Worm (Caenorhabditis elegans) whole organism, early embryonic: ENCODE data around the gene zig-6.

ENCODE experiments used
- B0310.2 ChIP-seq: sonication (generic microtip); optimal IDR thresholded peaks from 2 replicates; lab custom pipeline; 2016; ENCODE audit warnings: mild to moderate bottlenecking, missing genetic modification characterization, missing compliant biosample characterization
- F13C5.2 ChIP-seq: sonication (generic microtip); optimal IDR thresholded peaks from 2 replicates; lab custom pipeline; 2017; ENCODE audit warnings: mild to moderate bottlenecking, missing genetic modification characterization, inconsistent platforms, missing compliant biosample characterization
- aly-1 ChIP-seq: sonication (generic microtip); optimal IDR thresholded peaks from 2 replicates; lab custom pipeline; 2016; ENCODE audit warnings: missing genetic modification characterization, missing compliant biosample characterization
- ama-1 ChIP-seq: fragments of 150-350 bp; optimal IDR thresholded peaks from 2 replicates; lab custom pipeline; 2014
- ceh-13 ChIP-seq: fragments of 200-800 bp; sonication (Bioruptor generic); optimal IDR thresholded peaks from 2 replicates; lab custom pipeline; 2018; ENCODE audit warnings: mild to moderate bottlenecking, missing genetic modification characterization, missing compliant biosample characterization
- ceh-36 ChIP-seq: sonication (generic microtip); optimal IDR thresholded peaks from 2 replicates; lab custom pipeline; 2016; ENCODE audit warnings: missing genetic modification characterization, inconsistent platforms, missing compliant biosample characterization
- ets-7 ChIP-seq: sonication (generic microtip); optimal IDR thresholded peaks from 2 replicates; lab custom pipeline; 2016; ENCODE audit warnings: missing genotype, missing genetic modification characterization, missing compliant biosample characterization
- flt-1 ChIP-seq: fragments of 200-800 bp; sonication (Bioruptor generic); IDR thresholded peaks from 2 replicates; pipeline ENCODE4 v1.3.6; 2022; ENCODE audit warnings: missing genetic modification characterization, missing compliant biosample characterization
- hmbx-1 ChIP-seq: sonication (generic microtip); optimal IDR thresholded peaks from 2 replicates; lab custom pipeline; 2016; ENCODE audit warnings: mild to moderate bottlenecking, missing genetic modification characterization, missing compliant biosample characterization
- hmg-4 ChIP-seq: fragments of 200-800 bp; sonication (Bioruptor generic); optimal IDR thresholded peaks from 2 replicates; lab custom pipeline; 2018; ENCODE audit warnings: mild to moderate bottlenecking, missing genetic modification characterization, missing compliant biosample characterization
- hnd-1 ChIP-seq: sonication (generic microtip); optimal IDR thresholded peaks from 2 replicates; lab custom pipeline; 2016; ENCODE audit warnings: missing genetic modification characterization, missing compliant biosample characterization
- pes-1 ChIP-seq: fragments of 200-800 bp; sonication (Bioruptor generic); IDR thresholded peaks from 2 replicates; pipeline ENCODE4 v1.3.6; 2022; ENCODE audit warnings: missing genetic modification reagents, missing genetic modification characterization, missing compliant biosample characterization
- scrt-1 ChIP-seq: fragments of 200-800 bp; sonication (Bioruptor generic); IDR thresholded peaks from 2 replicates; pipeline ENCODE4 v1.3.6; 2022; ENCODE audit warnings: missing genetic modification characterization, missing compliant biosample characterization
- sea-1 ChIP-seq: fragments of 200-800 bp; sonication (Bioruptor generic); conservative IDR thresholded peaks from 2 replicates; pipeline ENCODE4 v1.3.6; 2022; ENCODE audit warnings: missing genetic modification characterization, missing compliant biosample characterization
- tbx-11 ChIP-seq: fragments of 200-800 bp; sonication (Bioruptor generic); IDR thresholded peaks from 2 replicates; pipeline ENCODE4 v1.3.6; 2022; ENCODE audit warnings: missing genetic modification characterization, missing compliant biosample characterization
- tbx-37 ChIP-seq: fragments of 200-800 bp; sonication (Bioruptor generic); conservative IDR thresholded peaks from 2 replicates; pipeline ENCODE4 v1.3.6; 2022; ENCODE audit warnings: missing genetic modification reagents, missing genetic modification characterization, missing compliant biosample characterization
- tra-4 ChIP-seq: sonication (generic microtip); optimal IDR thresholded peaks from 2 replicates; lab custom pipeline; 2017; ENCODE audit warnings: missing genetic modification characterization, missing compliant biosample characterization

zig-6 gene

ce11 chrX:5147918-5148317, 41.0 kb downstream of the zig-6 start, which contains the start of gene C31H2.14:
Gene C31H2.14 (plus strand): TSS chrX:5148218.
- no peak for TF ChIP-seq aly-1 (tag; lab: Kevin White, UChicago)

DNA sequence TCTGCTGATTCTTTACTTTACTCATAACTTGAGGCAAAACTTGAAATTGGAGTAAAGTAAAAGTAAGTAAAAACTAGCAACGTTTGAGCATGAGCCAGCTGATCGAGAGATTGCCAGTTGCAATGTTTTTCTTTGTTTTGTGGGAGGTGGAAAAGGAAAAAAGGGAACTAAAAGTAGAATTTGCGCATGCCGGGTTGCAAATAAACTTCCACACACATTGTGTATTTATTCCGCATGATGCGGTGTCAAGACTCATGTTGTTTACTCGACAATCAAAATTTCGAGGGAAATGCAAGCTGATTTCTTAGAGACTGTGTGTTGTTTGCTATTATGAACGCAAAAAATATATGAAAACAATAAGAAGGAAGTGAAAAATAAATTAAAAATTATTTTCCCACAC, 46.5 kb downstream of the zig-6 start:
- TF ChIP-seq flt-1 (no peak), hmbx-1 (tag; lab: Kevin White, UChicago) (no peak), ama-1 (lab: Kevin White, UChicago) (no peak), ceh-36 (tag; lab: Kevin White, UChicago) (no peak), aly-1 (tag; lab: Kevin White, UChicago) (no peak), tra-4 (tag; lab: Kevin White, UChicago) (no peak), hnd-1 (tag; lab: Kevin White, UChicago) (no peak), ceh-13 (GFP tag; lab: Kevin White, UChicago) (no peak), B0310.2 (tag; lab: Kevin White, UChicago) (no peak), hmg-4 (GFP tag; lab: Kevin White, UChicago) (no peak), tbx-11 (GFP tag; lab: Robert Waterston, UW) (no peak), tbx-37 (GFP tag; lab: Robert Waterston, UW) (no peak), sea-1 (no peak), pes-1 (GFP tag; lab: Robert Waterston, UW) (no peak), ets-7 (tag; lab: Kevin White, UChicago) (no peak), F13C5.2 (tag; lab: Kevin White, UChicago) (no peak), scrt-1 (no peak)

DNA sequence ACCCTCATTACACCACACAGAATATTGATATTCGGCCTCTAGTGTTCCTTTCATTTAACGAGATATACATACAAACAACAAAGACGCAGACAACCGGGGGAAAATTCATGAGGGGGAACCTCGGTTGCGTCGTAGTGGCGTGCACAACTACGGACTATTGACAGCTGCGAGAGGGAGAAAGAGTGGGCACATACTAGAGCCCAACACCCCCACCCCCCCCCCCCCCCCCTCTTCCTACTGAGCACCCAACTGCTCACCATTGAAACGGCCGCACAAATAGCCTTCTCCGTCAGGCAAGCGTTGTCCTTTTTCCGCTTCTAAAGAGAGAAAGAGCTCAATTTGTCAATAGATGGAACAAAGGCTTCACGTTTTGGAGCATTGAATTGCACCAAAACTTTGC, 48.7 kb downstream of the zig-6 start:
- peak; percentile 69 for TF ChIP-seq F13C5.2 (tag; lab: Kevin White, UChicago)
- no peak for TF ChIP-seq tbx-37 (GFP tag; lab: Robert Waterston, UW)
- no peak for TF ChIP-seq hmg-4 (GFP tag; lab: Kevin White, UChicago)
- TF ChIP-seq tbx-11 (GFP tag; lab: Robert Waterston, UW) = no peak
- 0 out of 2 replicates have a peak, but pooled peaks have one; percentile 33 for TF ChIP-seq pes-1 (GFP tag; lab: Robert Waterston, UW)
- no peak for TF ChIP-seq aly-1 (tag; lab: Kevin White, UChicago)
- TF ChIP-seq sea-1 = no peak

DNA sequence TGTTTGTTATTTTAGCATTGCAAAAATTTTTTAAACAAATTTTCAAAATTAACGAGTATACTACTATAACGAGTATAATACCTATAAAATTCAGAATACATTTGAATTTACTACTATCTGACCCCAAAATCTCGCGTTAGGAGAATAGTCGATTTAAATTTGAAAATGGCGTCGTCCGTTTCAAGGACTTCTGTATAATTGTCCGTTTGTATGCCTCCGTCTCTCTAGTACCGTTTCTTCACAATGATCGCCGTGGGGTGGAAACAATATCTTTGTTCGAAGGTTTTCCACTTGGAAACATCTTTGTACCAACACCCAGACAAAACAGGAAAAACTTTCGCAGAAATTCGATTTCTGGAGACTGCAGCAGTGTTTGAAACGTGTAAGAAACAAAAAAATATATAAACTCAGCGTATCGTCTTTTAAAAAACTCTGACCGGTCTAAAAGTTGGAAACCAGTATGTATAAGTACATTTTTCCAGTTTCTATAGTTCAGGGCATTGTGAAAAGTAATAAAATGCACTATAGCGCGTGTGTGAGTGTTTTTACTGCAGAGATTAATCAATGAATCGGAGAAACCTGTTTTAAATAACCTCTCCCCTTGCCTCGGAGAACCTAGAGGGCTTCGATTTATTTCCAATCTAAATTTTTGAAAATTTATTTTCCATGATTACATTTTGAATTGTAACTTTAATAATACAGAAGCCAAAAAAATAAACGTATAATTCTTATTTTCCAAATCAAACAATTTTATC, 51.0 kb downstream of the zig-6 start:
- TF ChIP-seq ceh-13 (GFP tag; lab: Kevin White, UChicago) (no peak), hnd-1 (tag; lab: Kevin White, UChicago) (no peak), hmbx-1 (tag; lab: Kevin White, UChicago) (no peak), ets-7 (tag; lab: Kevin White, UChicago) (no peak), pes-1 (GFP tag; lab: Robert Waterston, UW) (no peak), B0310.2 (tag; lab: Kevin White, UChicago) (no peak), F13C5.2 (tag; lab: Kevin White, UChicago) (no peak), sea-1 (no peak)
